Fruit fly (Drosophila melanogaster): ENCODE results near the gene Chrac-14.

DNA sequence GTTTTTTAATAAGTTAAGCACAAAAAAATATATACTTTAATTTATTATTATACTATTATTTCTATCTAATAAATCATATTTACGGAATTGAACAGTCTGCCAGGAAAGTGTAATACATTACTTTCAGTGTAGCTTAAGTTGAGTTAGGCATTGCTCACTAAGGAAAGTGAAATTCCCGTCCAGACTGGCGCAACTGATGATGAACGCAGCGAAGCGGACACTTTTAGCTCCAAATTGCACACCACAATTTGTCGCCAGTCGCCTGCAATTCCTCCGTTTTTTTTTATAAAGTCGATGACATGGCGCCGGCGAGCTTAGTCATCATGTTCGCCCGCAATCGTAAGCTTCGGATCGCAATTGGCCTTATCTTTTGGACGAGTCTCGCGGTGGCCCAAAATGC lies 38.5 kb upstream of the Chrac-14 start, which contains the start of gene CG13386:
- no peak for TF ChIP-seq Myc (optimal IDR thresholded peaks at IDR 0.05)
- TF ChIP-seq Sin3A (optimal IDR thresholded peaks at IDR 0.05) = no peak
- TF ChIP-seq h (optimal IDR thresholded peaks at IDR 0.05) = no peak
- no peak for TF ChIP-seq psq (optimal IDR thresholded peaks at IDR 0.05)

All from Kc167 (cell line).